Worm (Caenorhabditis elegans) whole organism, early embryonic: Measurements from ENCODE around the gene F53E10.1.
"Not testable (repeated sequence)": the region's sequence is repeated elsewhere in the genome, so short reads cannot be mapped to it uniquely, and the experiment has no call there.

Experiments used
- B0310.2 ChIP-seq: sonication (generic microtip); optimal IDR thresholded peaks from 2 replicates; lab custom pipeline; 2016; ENCODE audit warnings: mild to moderate bottlenecking, missing genetic modification characterization, missing compliant biosample characterization
- F13C5.2 ChIP-seq: sonication (generic microtip); optimal IDR thresholded peaks from 2 replicates; lab custom pipeline; 2017; ENCODE audit warnings: mild to moderate bottlenecking, missing genetic modification characterization, inconsistent platforms, missing compliant biosample characterization
- aly-1 ChIP-seq: sonication (generic microtip); optimal IDR thresholded peaks from 2 replicates; lab custom pipeline; 2016; ENCODE audit warnings: missing genetic modification characterization, missing compliant biosample characterization
- ama-1 ChIP-seq: fragments of 150-350 bp; optimal IDR thresholded peaks from 2 replicates; lab custom pipeline; 2014
- ceh-13 ChIP-seq: fragments of 200-800 bp; sonication (Bioruptor generic); optimal IDR thresholded peaks from 2 replicates; lab custom pipeline; 2018; ENCODE audit warnings: mild to moderate bottlenecking, missing genetic modification characterization, missing compliant biosample characterization
- ceh-36 ChIP-seq: sonication (generic microtip); optimal IDR thresholded peaks from 2 replicates; lab custom pipeline; 2016; ENCODE audit warnings: missing genetic modification characterization, inconsistent platforms, missing compliant biosample characterization
- ets-7 ChIP-seq: sonication (generic microtip); optimal IDR thresholded peaks from 2 replicates; lab custom pipeline; 2016; ENCODE audit warnings: missing genotype, missing genetic modification characterization, missing compliant biosample characterization
- flt-1 ChIP-seq: fragments of 200-800 bp; sonication (Bioruptor generic); IDR thresholded peaks from 2 replicates; pipeline ENCODE4 v1.3.6; 2022; ENCODE audit warnings: missing genetic modification characterization, missing compliant biosample characterization
- hmbx-1 ChIP-seq: sonication (generic microtip); optimal IDR thresholded peaks from 2 replicates; lab custom pipeline; 2016; ENCODE audit warnings: mild to moderate bottlenecking, missing genetic modification characterization, missing compliant biosample characterization
- hmg-4 ChIP-seq: fragments of 200-800 bp; sonication (Bioruptor generic); optimal IDR thresholded peaks from 2 replicates; lab custom pipeline; 2018; ENCODE audit warnings: mild to moderate bottlenecking, missing genetic modification characterization, missing compliant biosample characterization
- hnd-1 ChIP-seq: sonication (generic microtip); optimal IDR thresholded peaks from 2 replicates; lab custom pipeline; 2016; ENCODE audit warnings: missing genetic modification characterization, missing compliant biosample characterization
- pes-1 ChIP-seq: fragments of 200-800 bp; sonication (Bioruptor generic); IDR thresholded peaks from 2 replicates; pipeline ENCODE4 v1.3.6; 2022; ENCODE audit warnings: missing genetic modification reagents, missing genetic modification characterization, missing compliant biosample characterization
- scrt-1 ChIP-seq: fragments of 200-800 bp; sonication (Bioruptor generic); IDR thresholded peaks from 2 replicates; pipeline ENCODE4 v1.3.6; 2022; ENCODE audit warnings: missing genetic modification characterization, missing compliant biosample characterization
- sea-1 ChIP-seq: fragments of 200-800 bp; sonication (Bioruptor generic); conservative IDR thresholded peaks from 2 replicates; pipeline ENCODE4 v1.3.6; 2022; ENCODE audit warnings: missing genetic modification characterization, missing compliant biosample characterization
- tbx-11 ChIP-seq: fragments of 200-800 bp; sonication (Bioruptor generic); IDR thresholded peaks from 2 replicates; pipeline ENCODE4 v1.3.6; 2022; ENCODE audit warnings: missing genetic modification characterization, missing compliant biosample characterization
- tbx-37 ChIP-seq: fragments of 200-800 bp; sonication (Bioruptor generic); conservative IDR thresholded peaks from 2 replicates; pipeline ENCODE4 v1.3.6; 2022; ENCODE audit warnings: missing genetic modification reagents, missing genetic modification characterization, missing compliant biosample characterization
- tra-4 ChIP-seq: sonication (generic microtip); optimal IDR thresholded peaks from 2 replicates; lab custom pipeline; 2017; ENCODE audit warnings: missing genetic modification characterization, missing compliant biosample characterization

F53E10.1 gene

DNA sequence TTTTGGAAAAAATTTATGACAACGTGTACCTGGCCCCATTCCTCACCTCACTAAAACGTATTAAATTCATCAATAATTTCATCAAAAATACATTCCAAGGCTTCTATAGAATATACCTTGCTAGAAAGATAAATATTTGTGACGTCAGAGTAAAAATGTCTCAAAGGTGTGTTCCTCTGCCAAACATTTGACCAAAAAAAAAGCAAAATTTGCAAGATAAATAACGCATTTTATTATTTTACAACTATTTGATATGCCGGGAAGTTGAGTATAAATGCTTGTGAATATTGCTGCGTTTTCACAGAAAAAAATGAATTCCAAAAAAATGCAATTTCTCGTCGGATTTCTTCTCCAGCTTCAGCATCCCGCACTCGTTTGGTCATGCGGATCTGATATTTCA is 34.5 kb upstream of the F53E10.1 start, which contains the start of gene C29G2.3:
TSS of gene C29G2.3 (plus strand) at position 301 of the 400 bp plus-strand sequence.
- no peak for TF ChIP-seq ceh-13 (GFP tag; lab: Kevin White, UChicago)
- no peak for TF ChIP-seq ama-1
- no peak for TF ChIP-seq hmbx-1
- no peak for TF ChIP-seq tbx-37
- TF ChIP-seq tbx-11 (GFP tag; lab: Robert Waterston, UW) = no peak
- no peak for TF ChIP-seq ceh-36
- no peak for TF ChIP-seq hmg-4 (GFP tag; lab: Kevin White, UChicago)
- TF ChIP-seq hnd-1 (tag; lab: Kevin White, UChicago) = no peak
- no peak for TF ChIP-seq pes-1 (GFP tag; lab: Robert Waterston, UW)
- TF ChIP-seq B0310.2 = no peak
- no peak for TF ChIP-seq scrt-1 (GFP tag; lab: Robert Waterston, UW)
- TF ChIP-seq tra-4 (tag; lab: Kevin White, UChicago) = no peak
- TF ChIP-seq flt-1 (GFP tag; lab: Robert Waterston, UW) = no peak
- TF ChIP-seq ets-7 (tag; lab: Kevin White, UChicago) = no peak
- TF ChIP-seq aly-1 (tag; lab: Kevin White, UChicago) = no peak
- TF ChIP-seq sea-1 (GFP tag; lab: Robert Waterston, UW) = no peak
- TF ChIP-seq F13C5.2 = no peak

DNA sequence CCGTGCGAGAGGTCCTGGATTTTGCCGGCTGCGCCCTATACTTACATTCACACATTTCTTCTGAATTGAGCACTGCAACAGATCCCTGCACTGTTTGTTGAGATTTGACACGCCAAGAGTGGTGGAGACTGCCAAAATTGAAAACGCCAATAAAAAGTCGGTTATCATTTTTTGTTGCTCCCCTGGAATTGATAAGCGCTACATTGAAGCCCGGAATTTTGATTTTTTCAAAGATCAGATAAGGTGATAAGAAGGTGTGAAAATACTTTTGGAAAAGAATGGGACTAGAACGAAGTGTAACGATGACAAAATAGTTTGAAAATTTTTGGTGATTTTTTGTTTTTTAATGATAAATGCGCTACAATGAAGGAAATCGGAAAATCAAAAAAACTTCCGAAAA is 29.4 kb upstream of the F53E10.1 start, which contains the start of gene C29G2.6:
TSS of gene C29G2.6 (minus strand) at position 182 of the 400 bp plus-strand sequence.
- TF ChIP-seq aly-1 (tag; lab: Kevin White, UChicago) (no peak), tbx-11 (GFP tag; lab: Robert Waterston, UW) (no peak)

DNA sequence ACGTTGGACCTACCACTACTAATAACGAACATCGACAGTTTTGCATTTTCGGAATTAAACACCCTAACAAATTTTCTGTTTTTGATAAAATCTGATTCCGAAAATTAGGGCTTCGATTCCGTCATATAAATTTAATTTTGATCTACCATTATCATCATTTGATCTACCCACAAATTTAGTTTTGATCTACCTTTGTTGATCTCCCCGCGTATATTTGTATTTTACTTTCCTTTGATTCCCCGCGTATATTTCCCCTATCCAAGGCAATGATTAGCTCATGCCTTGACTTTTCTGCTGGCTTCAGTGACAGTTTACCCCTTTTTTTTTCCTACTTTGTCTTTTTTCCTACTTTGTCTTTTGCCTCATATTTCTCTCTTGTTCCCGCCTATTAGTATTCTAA is 25.3 kb upstream of the F53E10.1 start:
- TF ChIP-seq hnd-1 (tag; lab: Kevin White, UChicago) = no peak
- TF ChIP-seq hmg-4 (GFP tag; lab: Kevin White, UChicago) = no peak
- no peak for TF ChIP-seq ceh-13 (GFP tag; lab: Kevin White, UChicago)
- no peak for TF ChIP-seq sea-1 (GFP tag; lab: Robert Waterston, UW)
- no peak for TF ChIP-seq ama-1
- TF ChIP-seq tra-4 (tag; lab: Kevin White, UChicago) = no peak
- TF ChIP-seq flt-1 (GFP tag; lab: Robert Waterston, UW) = no peak
- no peak for TF ChIP-seq scrt-1 (GFP tag; lab: Robert Waterston, UW)
- TF ChIP-seq ceh-36 = no peak
- no peak for TF ChIP-seq ets-7 (tag; lab: Kevin White, UChicago)
- no peak for TF ChIP-seq B0310.2
- no peak for TF ChIP-seq hmbx-1
- no peak for TF ChIP-seq tbx-37
- TF ChIP-seq aly-1 (tag; lab: Kevin White, UChicago) = no peak
- TF ChIP-seq F13C5.2 = no peak
- TF ChIP-seq pes-1 (GFP tag; lab: Robert Waterston, UW) = no peak
- TF ChIP-seq tbx-11 (GFP tag; lab: Robert Waterston, UW) = no peak

DNA sequence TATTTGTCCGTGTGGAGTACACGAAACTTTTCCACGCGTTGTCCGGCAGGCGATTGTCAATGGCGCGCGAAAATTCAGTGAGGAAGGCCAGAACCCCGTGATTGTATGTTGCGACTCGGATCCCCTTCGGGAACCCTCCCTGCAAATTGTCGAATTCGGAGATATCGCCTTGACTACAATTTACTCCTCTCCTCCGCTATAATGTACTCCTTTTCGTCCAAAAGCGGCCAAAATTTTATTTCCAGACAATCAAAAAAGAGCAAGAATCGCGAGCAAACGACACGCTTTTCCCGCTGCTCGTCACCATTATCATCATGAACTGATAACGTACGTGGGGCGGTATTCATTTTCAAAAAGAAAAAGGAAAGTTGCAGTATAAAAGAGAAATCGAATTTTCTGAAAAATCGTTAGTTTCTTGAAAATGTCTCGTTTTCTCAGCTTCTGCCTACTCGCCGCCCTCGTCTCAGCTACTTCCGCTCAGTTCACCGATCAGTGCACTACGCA is 22.9 kb upstream of the F53E10.1 start, which contains the start of gene irg-3:
TSS of gene irg-3 (plus strand) at position 419 of the 504 bp plus-strand sequence.
- TF ChIP-seq pes-1 (GFP tag; lab: Robert Waterston, UW) (no peak), tbx-11 (GFP tag; lab: Robert Waterston, UW) (no peak)

DNA sequence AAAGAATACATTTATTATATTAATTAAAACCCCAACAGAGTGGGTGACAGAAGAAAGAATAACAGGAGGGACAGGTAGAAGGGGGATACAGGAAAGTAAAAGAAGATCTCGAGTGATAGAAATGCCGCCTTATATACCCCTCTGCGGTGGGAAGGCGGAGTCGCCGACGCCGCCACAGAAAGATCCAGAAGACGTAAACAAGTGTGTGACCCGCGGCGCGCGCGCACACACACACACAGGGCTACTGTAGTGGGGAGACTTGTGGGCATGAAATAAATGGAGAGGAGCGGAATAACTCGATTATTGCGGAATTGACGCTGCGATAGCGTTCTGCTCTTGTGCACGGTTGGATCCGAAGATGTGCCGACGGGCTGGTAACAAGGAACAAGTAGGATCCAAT is 19.4 kb upstream of the F53E10.1 start:
- TF ChIP-seq F13C5.2 = no peak
- no peak for TF ChIP-seq scrt-1 (GFP tag; lab: Robert Waterston, UW)
- no peak for TF ChIP-seq ama-1
- no peak for TF ChIP-seq flt-1 (GFP tag; lab: Robert Waterston, UW)
- no peak for TF ChIP-seq hmbx-1
- no peak for TF ChIP-seq B0310.2
- TF ChIP-seq tbx-11 (GFP tag; lab: Robert Waterston, UW) = no peak
- TF ChIP-seq ceh-36 = no peak
- TF ChIP-seq pes-1 (GFP tag; lab: Robert Waterston, UW) = no peak
- no peak for TF ChIP-seq tra-4 (tag; lab: Kevin White, UChicago)
- no peak for TF ChIP-seq tbx-37
- no peak for TF ChIP-seq hnd-1 (tag; lab: Kevin White, UChicago)
- no peak for TF ChIP-seq aly-1 (tag; lab: Kevin White, UChicago)
- TF ChIP-seq sea-1 (GFP tag; lab: Robert Waterston, UW) = no peak

DNA sequence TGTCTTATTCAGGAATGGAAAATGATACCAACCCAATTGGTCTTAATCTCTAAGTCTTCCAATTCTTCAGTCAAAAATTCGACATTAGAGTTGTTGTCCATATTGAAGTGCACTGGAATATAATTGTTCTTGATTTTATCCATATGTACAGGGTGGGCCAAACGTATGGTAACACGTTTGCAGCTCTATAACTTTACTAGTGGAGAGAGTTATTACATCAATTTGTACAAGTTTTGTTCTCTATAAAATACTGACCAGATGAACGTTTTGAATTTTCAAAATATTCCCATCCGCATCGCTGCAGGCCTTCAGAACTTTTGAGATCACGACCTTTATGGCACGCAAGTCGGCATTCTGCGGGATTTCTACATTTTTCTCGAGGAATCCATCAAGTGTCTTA is 16.3 kb upstream of the F53E10.1 start, which contains the start of gene F53E10.5:
TSS of gene F53E10.5 (minus strand) at position 101 of the 400 bp plus-strand sequence.
- not testable (repeated sequence) for TF ChIP-seq flt-1 (GFP tag; lab: Robert Waterston, UW); hmbx-1; tbx-37

DNA sequence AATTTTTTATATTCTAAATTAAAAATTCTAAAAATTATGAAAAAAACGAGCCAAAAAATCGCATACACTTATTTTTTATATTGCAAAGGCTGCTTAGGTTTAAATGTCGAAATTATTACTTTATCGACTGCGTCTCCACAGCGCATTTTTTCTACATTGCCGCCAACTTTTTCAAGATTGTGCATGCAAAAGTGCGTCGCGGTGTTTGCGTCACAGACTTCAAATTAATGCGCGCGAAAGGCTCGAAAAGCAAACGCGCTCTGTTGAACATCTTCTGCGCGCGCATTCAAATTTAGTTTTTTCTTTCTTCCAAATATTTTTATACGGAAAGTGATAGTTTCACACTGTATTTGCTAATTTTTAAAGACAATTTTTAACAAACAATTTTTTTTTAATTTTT is 14.6 kb upstream of the F53E10.1 start:
- TF ChIP-seq ets-7 (tag; lab: Kevin White, UChicago) (no peak), ceh-36 (no peak), tbx-11 (GFP tag; lab: Robert Waterston, UW) (0 out of 2 replicates have a peak, but pooled peaks have one; percentile 18), F13C5.2 (peak; percentile 4), pes-1 (GFP tag; lab: Robert Waterston, UW) (peak; percentile 52; the same call in 1 of the 2 replicates)

DNA sequence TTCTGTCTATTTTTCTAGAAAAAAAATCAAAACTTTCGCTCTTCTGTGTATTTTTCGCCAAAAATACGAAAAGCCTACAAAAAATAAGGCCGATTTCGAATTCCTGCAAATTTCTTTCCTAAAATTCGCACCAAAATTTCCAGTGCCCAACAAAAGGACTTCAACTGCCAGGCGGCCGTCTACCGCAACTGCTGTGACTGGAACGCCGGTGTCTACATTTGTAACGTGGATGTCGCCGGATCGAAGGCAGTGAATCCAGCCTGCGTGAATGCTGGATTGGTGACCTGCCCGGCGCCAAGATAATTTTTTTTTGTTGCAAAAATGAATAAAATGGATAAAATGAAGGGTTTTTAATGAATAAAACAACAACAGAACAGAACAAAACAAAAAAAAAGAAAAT is 13.3 kb upstream of the F53E10.1 start:
- TF ChIP-seq aly-1 (tag; lab: Kevin White, UChicago) = no peak
- TF ChIP-seq tra-4 (tag; lab: Kevin White, UChicago) = no peak
- no peak for TF ChIP-seq hnd-1 (tag; lab: Kevin White, UChicago)
- no peak for TF ChIP-seq pes-1 (GFP tag; lab: Robert Waterston, UW)
- TF ChIP-seq scrt-1 (GFP tag; lab: Robert Waterston, UW) = no peak
- TF ChIP-seq ets-7 (tag; lab: Kevin White, UChicago) = no peak
- TF ChIP-seq hmg-4 (GFP tag; lab: Kevin White, UChicago) = no peak
- no peak for TF ChIP-seq sea-1 (GFP tag; lab: Robert Waterston, UW)
- TF ChIP-seq ama-1 = no peak
- TF ChIP-seq ceh-13 (GFP tag; lab: Kevin White, UChicago) = no peak
- TF ChIP-seq flt-1 (GFP tag; lab: Robert Waterston, UW) = no peak
- TF ChIP-seq tbx-37 = no peak
- TF ChIP-seq hmbx-1 = no peak
- no peak for TF ChIP-seq F13C5.2
- TF ChIP-seq tbx-11 (GFP tag; lab: Robert Waterston, UW) = no peak
- no peak for TF ChIP-seq B0310.2
- no peak for TF ChIP-seq ceh-36
